Fruit fly (Drosophila melanogaster): ENCODE measurements around the gene Hsc70-2.
A peak's percentile ranks its signal among the peaks of the same experiment; 100 is the strongest.

The Hsc70-2 gene

dm6 chr3R:12997550-12998233 is 46.9 kb upstream of the Hsc70-2 start, which contains the start of the genes CG17327, CG44194 and CG7518 (continued):
- TF ChIP-seq Xbp1 (GFP tag; optimal IDR thresholded peaks at IDR 0.05) (no peak), usp (GFP tag; optimal IDR thresholded peaks at IDR 0.05) (no peak), az2 (GFP tag; optimal IDR thresholded peaks at IDR 0.05) (peak; percentile 30), CG10565 (GFP tag; optimal IDR thresholded peaks at IDR 0.05) (no peak), chn (GFP tag; optimal IDR thresholded peaks at IDR 0.05) (no peak), pb (GFP tag; optimal IDR thresholded peaks at IDR 0.05) (no peak), ash1 (GFP tag; optimal IDR thresholded peaks at IDR 0.05) (no peak), Sry-β (GFP tag; optimal IDR thresholded peaks at IDR 0.05) (no peak), Drgx (GFP tag; IDR thresholded peaks at IDR 0.05) (no peak), CG7839 (tag; optimal IDR thresholded peaks at IDR 0.05) (no peak), CG6272 (GFP tag; IDR thresholded peaks at IDR 0.05) (no peak; the same call in 1 of the 2 replicates), hkb (optimal IDR thresholded peaks at IDR 0.05) (no peak), hkb (GFP tag; IDR thresholded peaks at IDR 0.05) (no peak), CG7357 (GFP tag; IDR thresholded peaks at IDR 0.05) (peak; percentile 88), kni (GFP tag; optimal IDR thresholded peaks at IDR 0.05) (no peak), zf30C (GFP tag; optimal IDR thresholded peaks at IDR 0.05) (no peak), aop (GFP tag; IDR thresholded peaks at IDR 0.05) (no peak), Abd-B (GFP tag; optimal IDR thresholded peaks at IDR 0.05) (peak; percentile 39), CG9876 (GFP tag; optimal IDR thresholded peaks at IDR 0.05) (no peak), exex (tag; optimal IDR thresholded peaks at IDR 0.05) (no peak), BtbVII (GFP tag; optimal IDR thresholded peaks at IDR 0.05) (no peak), sim (GFP tag; IDR thresholded peaks at IDR 0.05) (no peak), jigr1 (GFP tag; IDR thresholded peaks at IDR 0.05) (no peak), Fer1 (GFP tag; optimal IDR thresholded peaks at IDR 0.05) (no peak), CG34422 (GFP tag; IDR thresholded peaks at IDR 0.05) (peak; percentile 35; the same call in 1 of the 3 replicates), Nf-YB (GFP tag; optimal IDR thresholded peaks at IDR 0.05) (no peak), HLH3B (GFP tag; IDR thresholded peaks at IDR 0.05) (no peak), zen (tag; optimal IDR thresholded peaks at IDR 0.05) (no peak), cad (GFP tag; optimal IDR thresholded peaks at IDR 0.05) (no peak), pnt (GFP tag; optimal IDR thresholded peaks at IDR 0.05) (no peak), org-1 (GFP tag; optimal IDR thresholded peaks at IDR 0.05) (no peak), Bgb (GFP tag; IDR thresholded peaks at IDR 0.05; ENCODE audit: partially characterized antibody) (peak; percentile 46), p53 (GFP tag; optimal IDR thresholded peaks at IDR 0.05) (no peak), CG5245 (GFP tag; optimal IDR thresholded peaks at IDR 0.05) (no peak), CoRest (tag; optimal IDR thresholded peaks at IDR 0.05) (no peak), repo (GFP tag; optimal IDR thresholded peaks at IDR 0.05) (no peak), CG10267 (tag; optimal IDR thresholded peaks at IDR 0.05) (peak; percentile 29), trem (tag; optimal IDR thresholded peaks at IDR 0.05) (peak; percentile 38), bsh (GFP tag; optimal IDR thresholded peaks at IDR 0.05) (no peak), pzg (GFP tag; optimal IDR thresholded peaks at IDR 0.05) (peak; percentile 73), CG31388 (GFP tag; optimal IDR thresholded peaks at IDR 0.05) (no peak), Dip3 (GFP tag; optimal IDR thresholded peaks at IDR 0.05) (peak; percentile 22), gem (tag; optimal IDR thresholded peaks at IDR 0.05) (no peak), btn (GFP tag; optimal IDR thresholded peaks at IDR 0.05) (no peak), emc (GFP tag; optimal IDR thresholded peaks at IDR 0.05) (no peak), CG4707 (GFP tag; optimal IDR thresholded peaks at IDR 0.05) (no peak), Adf1 (GFP tag; IDR thresholded peaks at IDR 0.05) (no peak), Xrp1 (GFP tag; IDR thresholded peaks at IDR 0.05) (no peak), CG18262 (tag; optimal IDR thresholded peaks at IDR 0.05) (no peak), gce (GFP tag; IDR thresholded peaks at IDR 0.05) (no peak), Mes4 (GFP tag; optimal IDR thresholded peaks at IDR 0.05) (no peak), CG3163 (GFP tag; optimal IDR thresholded peaks at IDR 0.05) (no peak)

Measured in whole organism, embryonic.